Worm (Caenorhabditis elegans): Measurements from ENCODE around the gene spig-8.

- TF ChIP-seq tbx-37 (GFP tag; conservative IDR thresholded peaks at IDR 0.05) (no peak), flt-1 (GFP tag; IDR thresholded peaks at IDR 0.05) (no peak), pes-1 (GFP tag; IDR thresholded peaks at IDR 0.05) (no peak), ama-1 (optimal IDR thresholded peaks at IDR 0.05) (no peak), tbx-11 (GFP tag; IDR thresholded peaks at IDR 0.05) (no peak), ceh-13 (GFP tag; optimal IDR thresholded peaks at IDR 0.05) (no peak), hmbx-1 (tag; optimal IDR thresholded peaks at IDR 0.05) (no peak), F13C5.2 (tag; optimal IDR thresholded peaks at IDR 0.05) (no peak), hmg-4 (GFP tag; optimal IDR thresholded peaks at IDR 0.05) (no peak), B0310.2 (tag; optimal IDR thresholded peaks at IDR 0.05) (no peak), tra-4 (tag; optimal IDR thresholded peaks at IDR 0.05) (no peak), ets-7 (tag; optimal IDR thresholded peaks at IDR 0.05) (no peak), sea-1 (GFP tag; conservative IDR thresholded peaks at IDR 0.05) (no peak)
Observed at ce11 chrV:7012617-7013016, 42.1 kb upstream of the spig-8 start, which contains the start of gene srw-127.
